Fruit fly (Drosophila melanogaster) whole organism, prepupa: ENCODE results near the gene Idh.
A peak's percentile ranks its signal among the peaks of the same experiment; 100 is the strongest.

Experiments used
- Blimp-1 ChIP-seq: fragments of 200-800 bp; sonication (Bioruptor generic); optimal IDR thresholded peaks from 3 replicates; lab custom pipeline; 2017; ENCODE audit warnings: missing biosample characterization, missing genetic modification characterization, mild to moderate bottlenecking, moderate library complexity, missing genetic modification reagents
- CG10669 ChIP-seq: fragments of 200-800 bp; sonication (Bioruptor generic); optimal IDR thresholded peaks from 3 replicates; lab custom pipeline; 2018; ENCODE audit warnings: missing biosample characterization, mild to moderate bottlenecking, missing genetic modification characterization, moderate library complexity
- CG11762 ChIP-seq: fragments of 200-800 bp; sonication (Bioruptor generic); optimal IDR thresholded peaks from 3 replicates; lab custom pipeline; 2016; ENCODE audit warnings: missing biosample characterization, missing genetic modification characterization; ENCODE audit not compliant: insufficient read depth
- CG11902 ChIP-seq: fragments of 200-800 bp; sonication (Bioruptor generic); optimal IDR thresholded peaks from 3 replicates; lab custom pipeline; 2016; ENCODE audit warnings: missing biosample characterization, missing genetic modification characterization
- CG15336 ChIP-seq: fragments of 200-800 bp; sonication (Bioruptor generic); IDR thresholded peaks from 2 replicates; pipeline ENCODE4 v1.3.6; 2022; ENCODE audit warnings: missing biosample characterization, missing genetic modification characterization
- CG1621 ChIP-seq: fragments of 200-800 bp; sonication (Bioruptor generic); optimal IDR thresholded peaks from 3 replicates; lab custom pipeline; 2018; ENCODE audit warnings: missing biosample characterization, mild to moderate bottlenecking, missing genetic modification characterization
- CG16779 ChIP-seq: fragments of 200-800 bp; sonication (Bioruptor generic); optimal IDR thresholded peaks from 3 replicates; lab custom pipeline; 2017; ENCODE audit warnings: missing biosample characterization, mild to moderate bottlenecking, missing genetic modification characterization
- CG3032 ChIP-seq: fragments of 200-800 bp; optimal IDR thresholded peaks from 2 replicates; lab custom pipeline; 2019; ENCODE audit warnings: missing biosample characterization, mild to moderate bottlenecking, missing genetic modification characterization, moderate library complexity
- CG31627 ChIP-seq: fragments of 200-800 bp; sonication (Bioruptor generic); optimal IDR thresholded peaks from 3 replicates; lab custom pipeline; 2016; ENCODE audit warnings: missing biosample characterization, missing genetic modification characterization
- CG32006 ChIP-seq: fragments of 200-800 bp; sonication (Bioruptor generic); optimal IDR thresholded peaks from 3 replicates; lab custom pipeline; 2017; ENCODE audit warnings: missing biosample characterization, mild to moderate bottlenecking, missing genetic modification characterization
- CG34406 ChIP-seq: fragments of 200-800 bp; sonication (Bioruptor generic); optimal IDR thresholded peaks from 3 replicates; lab custom pipeline; 2016; ENCODE audit warnings: missing biosample characterization, missing genetic modification characterization
- CG3919 ChIP-seq: fragments of 200-800 bp; sonication (Bioruptor generic); optimal IDR thresholded peaks from 3 replicates; lab custom pipeline; 2016; ENCODE audit warnings: missing biosample characterization, missing genetic modification characterization
- CG4318 ChIP-seq: fragments of 200-800 bp; sonication (Bioruptor generic); optimal IDR thresholded peaks from 3 replicates; lab custom pipeline; 2017; ENCODE audit warnings: missing biosample characterization, mild to moderate bottlenecking, missing genetic modification characterization
- CG6276 ChIP-seq: fragments of 200-800 bp; sonication (Bioruptor generic); optimal IDR thresholded peaks from 2 replicates; lab custom pipeline; 2017; ENCODE audit warnings: missing biosample characterization, mild to moderate bottlenecking, missing genetic modification characterization
- CG6792 ChIP-seq: fragments of 200-800 bp; sonication (Bioruptor generic); optimal IDR thresholded peaks from 3 replicates; lab custom pipeline; 2016; ENCODE audit warnings: missing biosample characterization, missing genetic modification characterization
- CG6808 ChIP-seq: fragments of 200-800 bp; sonication (Bioruptor generic); optimal IDR thresholded peaks from 3 replicates; lab custom pipeline; 2017; ENCODE audit warnings: missing biosample characterization, missing genetic modification characterization, mild to moderate bottlenecking, moderate library complexity, missing genetic modification reagents
- CG6854 ChIP-seq: fragments of 200-800 bp; sonication (Bioruptor generic); optimal IDR thresholded peaks from 2 replicates; lab custom pipeline; 2017; ENCODE audit warnings: missing biosample characterization, mild to moderate bottlenecking, missing genetic modification characterization
- CG7368 ChIP-seq: fragments of 200-800 bp; sonication (Bioruptor generic); optimal IDR thresholded peaks from 3 replicates; lab custom pipeline; 2016; ENCODE audit warnings: missing biosample characterization, missing genetic modification characterization
- CG8119 ChIP-seq: fragments of 200-800 bp; sonication (Bioruptor generic); IDR thresholded peaks from 3 replicates; pipeline ENCODE4 v1.3.6; 2022; ENCODE audit warnings: missing biosample characterization, missing genetic modification characterization
- CG8319 ChIP-seq: fragments of 200-800 bp; sonication (Bioruptor generic); optimal IDR thresholded peaks from 3 replicates; lab custom pipeline; 2016; ENCODE audit warnings: missing biosample characterization, missing genetic modification characterization
- CG8632 ChIP-seq: fragments of 200-800 bp; sonication (Bioruptor generic); optimal IDR thresholded peaks from 3 replicates; lab custom pipeline; 2016; ENCODE audit warnings: missing biosample characterization, missing genetic modification characterization
- CG9139 ChIP-seq: fragments of 200-800 bp; sonication (Bioruptor generic); optimal IDR thresholded peaks from 3 replicates; lab custom pipeline; 2017; ENCODE audit warnings: missing biosample characterization, mild to moderate bottlenecking, missing genetic modification characterization
- Eip75B ChIP-seq: fragments of 200-800 bp; sonication (Bioruptor generic); optimal IDR thresholded peaks from 3 replicates; lab custom pipeline; 2016; ENCODE audit warnings: missing biosample characterization, missing genetic modification characterization
- Eip78C ChIP-seq: fragments of 200-800 bp; sonication (Bioruptor generic); peaks from one replicate; lab custom pipeline; 2016; ENCODE audit warnings: missing biosample characterization, missing genetic modification characterization
- Ets21C ChIP-seq: fragments of 200-800 bp; sonication (Bioruptor generic); optimal IDR thresholded peaks from 3 replicates; lab custom pipeline; 2016; ENCODE audit warnings: missing biosample characterization, missing genetic modification characterization
- Ets96B ChIP-seq: fragments of 200-800 bp; optimal IDR thresholded peaks from 2 replicates; lab custom pipeline; 2019; ENCODE audit warnings: missing biosample characterization, mild to moderate bottlenecking, missing genetic modification characterization, moderate library complexity
- Gug ChIP-seq: fragments of 200-800 bp; sonication (Bioruptor generic); IDR thresholded peaks from 2 replicates; pipeline ENCODE4 v1.3.6; 2022; ENCODE audit warnings: missing biosample characterization, missing genetic modification characterization
- Hr38 ChIP-seq: sonication (Bioruptor generic); optimal IDR thresholded peaks from 2 replicates; lab custom pipeline; 2016; ENCODE audit warnings: missing biosample characterization, missing genetic modification characterization
- Hr39 ChIP-seq: fragments of 200-800 bp; sonication (Bioruptor generic); optimal IDR thresholded peaks from 2 replicates; lab custom pipeline; 2016; ENCODE audit warnings: missing biosample characterization, missing genetic modification characterization
- Hr4 ChIP-seq: fragments of 200-800 bp; sonication (Bioruptor generic); optimal IDR thresholded peaks from 3 replicates; lab custom pipeline; 2016; ENCODE audit warnings: missing biosample characterization, missing genetic modification characterization
- Lpt ChIP-seq: fragments of 200-800 bp; sonication (Bioruptor generic); optimal IDR thresholded peaks from 3 replicates; lab custom pipeline; 2016; ENCODE audit warnings: missing biosample characterization, missing genetic modification characterization
- Met ChIP-seq: fragments of 200-800 bp; sonication (Bioruptor generic); optimal IDR thresholded peaks from 3 replicates; lab custom pipeline; 2016; ENCODE audit warnings: missing biosample characterization, missing genetic modification characterization
- OdsH ChIP-seq: fragments of 200-800 bp; sonication (Bioruptor generic); optimal IDR thresholded peaks from 3 replicates; lab custom pipeline; 2016; ENCODE audit warnings: missing biosample characterization, missing genetic modification characterization
- Smox ChIP-seq: fragments of 200-800 bp; sonication (Bioruptor generic); optimal IDR thresholded peaks from 3 replicates; lab custom pipeline; 2016; ENCODE audit warnings: missing biosample characterization, missing genetic modification characterization
- Sox14 ChIP-seq: fragments of 200-800 bp; sonication (Bioruptor generic); optimal IDR thresholded peaks from 3 replicates; lab custom pipeline; 2016; ENCODE audit warnings: missing biosample characterization, missing genetic modification characterization
- acj6 ChIP-seq: fragments of 200-800 bp; sonication (Bioruptor generic); optimal IDR thresholded peaks from 3 replicates; lab custom pipeline; 2016; ENCODE audit warnings: missing biosample characterization, missing genetic modification characterization
- cyc ChIP-seq: fragments of 200-800 bp; sonication (Bioruptor generic); optimal IDR thresholded peaks from 3 replicates; lab custom pipeline; 2016; ENCODE audit warnings: missing biosample characterization, missing genetic modification characterization
- dac ChIP-seq: fragments of 200-800 bp; sonication (Bioruptor generic); optimal IDR thresholded peaks from 2 replicates; lab custom pipeline; 2017; ENCODE audit warnings: missing biosample characterization, mild to moderate bottlenecking, missing genetic modification characterization
- dsx ChIP-seq: fragments of 200-800 bp; optimal IDR thresholded peaks from 3 replicates; lab custom pipeline; 2019; ENCODE audit warnings: missing biosample characterization, mild to moderate bottlenecking, missing genetic modification characterization, moderate library complexity; ENCODE audit not compliant: poor library complexity, severe bottlenecking
- eg ChIP-seq: fragments of 200-800 bp; sonication (Bioruptor generic); IDR thresholded peaks from 3 replicates; pipeline ENCODE4 v1.3.6; 2022; ENCODE audit warnings: missing biosample characterization, missing genetic modification characterization
- esn ChIP-seq: fragments of 200-800 bp; sonication (Bioruptor generic); optimal IDR thresholded peaks from 2 replicates; lab custom pipeline; 2016; ENCODE audit warnings: missing biosample characterization, mild to moderate bottlenecking, missing genetic modification characterization, moderate library complexity
- fd59A ChIP-seq: fragments of 200-800 bp; sonication (Bioruptor generic); optimal IDR thresholded peaks from 2 replicates; lab custom pipeline; 2017; ENCODE audit warnings: missing biosample characterization, mild to moderate bottlenecking, missing genetic modification characterization, missing genetic modification reagents
- fd85E ChIP-seq: fragments of 200-800 bp; sonication (Bioruptor generic); optimal IDR thresholded peaks from 3 replicates; lab custom pipeline; 2016; ENCODE audit warnings: missing biosample characterization, missing genetic modification characterization
- fkh ChIP-seq: fragments of 200-800 bp; sonication (Bioruptor generic); optimal IDR thresholded peaks from 3 replicates; lab custom pipeline; 2017; ENCODE audit warnings: missing biosample characterization, mild to moderate bottlenecking, missing genetic modification characterization, moderate library complexity
- net ChIP-seq: fragments of 200-800 bp; sonication (Bioruptor generic); optimal IDR thresholded peaks from 3 replicates; lab custom pipeline; 2016; ENCODE audit warnings: missing biosample characterization, missing genetic modification characterization
- pdm3 ChIP-seq: fragments of 200-800 bp; sonication (Bioruptor generic); optimal IDR thresholded peaks from 3 replicates; lab custom pipeline; 2016; ENCODE audit warnings: missing biosample characterization, missing genetic modification characterization
- salr ChIP-seq, 2 experiments: fragments of 200-800 bp; sonication (Bioruptor generic); optimal IDR thresholded peaks; 3 replicates each; lab custom pipeline; 2016 to 2018; ENCODE audit warnings: missing biosample characterization in 2 of 2, missing genetic modification characterization in 2 of 2, mild to moderate bottlenecking in 1 of 2
- spab ChIP-seq: fragments of 200-800 bp; sonication (Bioruptor generic); optimal IDR thresholded peaks from 2 replicates; lab custom pipeline; 2017; ENCODE audit warnings: missing biosample characterization, mild to moderate bottlenecking, missing genetic modification characterization, missing genetic modification reagents
- ss ChIP-seq, 2 experiments: fragments of 200-800 bp; sonication (Bioruptor generic); optimal IDR thresholded peaks; 2 replicates in 1 of 2; 3 replicates in 1 of 2; lab custom pipeline; 2017 to 2018; ENCODE audit warnings: mild to moderate bottlenecking in 2 of 2, missing biosample characterization in 2 of 2, missing genetic modification characterization in 2 of 2, moderate library complexity in 1 of 2
- svp ChIP-seq: fragments of 200-800 bp; sonication (Bioruptor generic); peaks from one replicate; lab custom pipeline; 2016; ENCODE audit warnings: missing biosample characterization, missing genetic modification characterization
- topi ChIP-seq: fragments of 200-800 bp; sonication (Bioruptor generic); optimal IDR thresholded peaks from 3 replicates; lab custom pipeline; 2016; ENCODE audit warnings: missing biosample characterization, missing genetic modification characterization
- vri ChIP-seq: fragments of 200-800 bp; sonication (Bioruptor generic); optimal IDR thresholded peaks from 3 replicates; lab custom pipeline; 2016; ENCODE audit warnings: missing biosample characterization, mild to moderate bottlenecking, missing genetic modification characterization

Gene Idh

dm6 chr3L:8395630-8396168, 35.0 kb upstream of the Idh start, which contains the start of gene CG7120:
Gene CG7120, plus strand, starts transcription at chr3L:8396000.
- peak; percentile 23 for TF ChIP-seq Sox14 (GFP tag; lab: Kevin White, UChicago)
- peak; percentile 21 for TF ChIP-seq Hr39 (GFP tag; lab: Kevin White, UChicago)
- peak; percentile 80 for TF ChIP-seq Eip78C (GFP tag; lab: Kevin White, UChicago)
- TF ChIP-seq fd85E (GFP tag; lab: Kevin White, UChicago): no peak
- no peak for TF ChIP-seq CG16779 (tag; lab: Kevin White, UChicago)
- TF ChIP-seq CG7368 (GFP tag; lab: Kevin White, UChicago): no peak
- peak; percentile 31 for TF ChIP-seq Ets96B (tag; lab: Kevin White, UChicago)
- TF ChIP-seq CG11902: no peak
- TF ChIP-seq acj6 (GFP tag; lab: Kevin White, UChicago): peak; percentile 13
- peak; percentile 35 for TF ChIP-seq esn
- TF ChIP-seq spab: peak; percentile 6
- TF ChIP-seq eg (GFP tag; lab: Robert Waterston, UW): peak; percentile 43; the same call in 1 of the 3 replicates
- peak; percentile 16 for TF ChIP-seq CG3032 (tag; lab: Kevin White, UChicago)
- TF ChIP-seq Blimp-1 (GFP tag; lab: Kevin White, UChicago): no peak
- TF ChIP-seq fd59A: no peak
- no peak for TF ChIP-seq Ets21C (GFP tag; lab: Kevin White, UChicago)
- peak; percentile 43 for TF ChIP-seq CG10669 (GFP tag; lab: Kevin White, UChicago)
- peak; percentile 51 for TF ChIP-seq OdsH (GFP tag; lab: Kevin White, UChicago)
- TF ChIP-seq fkh (GFP tag; lab: Kevin White, UChicago): no peak
- peak; percentile 11 for TF ChIP-seq CG11762 (GFP tag; lab: Kevin White, UChicago)
- peak; percentile 66 for TF ChIP-seq CG32006 (GFP tag; lab: Kevin White, UChicago)
- peak; percentile 47 for TF ChIP-seq CG6276 (GFP tag; lab: Kevin White, UChicago)
- no peak for TF ChIP-seq CG6854 (GFP tag; lab: Kevin White, UChicago)
- TF ChIP-seq salr (GFP tag; optimal IDR thresholded peaks at IDR 0.05; lab: Kevin White, UChicago): peak in 1 of 2 experiments; percentile 46
- peak; percentile 51; the same call in 1 of the 2 replicates for TF ChIP-seq CG15336 (GFP tag; lab: Robert Waterston, UW)
- TF ChIP-seq net (GFP tag; lab: Kevin White, UChicago): no peak
- peak; percentile 16 for TF ChIP-seq Eip75B
- TF ChIP-seq CG6808 (GFP tag; lab: Kevin White, UChicago): no peak
- TF ChIP-seq CG9139: no peak
- peak; percentile 34 for TF ChIP-seq Met
- TF ChIP-seq Lpt (GFP tag; lab: Kevin White, UChicago): peak; percentile 30
- peak; percentile 15 for TF ChIP-seq pdm3
- TF ChIP-seq svp (GFP tag; lab: Kevin White, UChicago): peak; percentile 75
- TF ChIP-seq Hr38 (GFP tag; lab: Kevin White, UChicago): no peak
- TF ChIP-seq CG3919 (GFP tag; lab: Kevin White, UChicago): peak; percentile 14
- peak; percentile 27 for TF ChIP-seq CG31627
- TF ChIP-seq Gug (GFP tag; lab: Robert Waterston, UW): no peak
- peak; percentile 46 for TF ChIP-seq Hr4 (GFP tag; lab: Kevin White, UChicago)
- TF ChIP-seq CG8119 (GFP tag; lab: Robert Waterston, UW): 0 out of 3 replicates have a peak, but pooled peaks have one; percentile 16
- TF ChIP-seq vri (GFP tag; lab: Kevin White, UChicago): no peak
- TF ChIP-seq CG34406: peak; percentile 19
- TF ChIP-seq CG8632: no peak
- TF ChIP-seq CG4318: no peak
- peak; percentile 55 for TF ChIP-seq cyc (GFP tag; lab: Kevin White, UChicago)
- TF ChIP-seq topi: peak; percentile 56
- TF ChIP-seq CG8319 (GFP tag; lab: Kevin White, UChicago): no peak
- TF ChIP-seq ss (GFP tag; optimal IDR thresholded peaks at IDR 0.05; lab: Kevin White, UChicago): no peak
- TF ChIP-seq Smox (GFP tag; lab: Kevin White, UChicago): peak; percentile 41
- TF ChIP-seq dac (GFP tag; lab: Kevin White, UChicago): no peak
- TF ChIP-seq CG6792: no peak
- no peak for TF ChIP-seq CG1621 (tag; lab: Kevin White, UChicago)
- no peak for TF ChIP-seq dsx (GFP tag; lab: Kevin White, UChicago)
